Fruit fly (Drosophila melanogaster): ENCODE results near the gene Sec71.

The Sec71 gene

DNA sequence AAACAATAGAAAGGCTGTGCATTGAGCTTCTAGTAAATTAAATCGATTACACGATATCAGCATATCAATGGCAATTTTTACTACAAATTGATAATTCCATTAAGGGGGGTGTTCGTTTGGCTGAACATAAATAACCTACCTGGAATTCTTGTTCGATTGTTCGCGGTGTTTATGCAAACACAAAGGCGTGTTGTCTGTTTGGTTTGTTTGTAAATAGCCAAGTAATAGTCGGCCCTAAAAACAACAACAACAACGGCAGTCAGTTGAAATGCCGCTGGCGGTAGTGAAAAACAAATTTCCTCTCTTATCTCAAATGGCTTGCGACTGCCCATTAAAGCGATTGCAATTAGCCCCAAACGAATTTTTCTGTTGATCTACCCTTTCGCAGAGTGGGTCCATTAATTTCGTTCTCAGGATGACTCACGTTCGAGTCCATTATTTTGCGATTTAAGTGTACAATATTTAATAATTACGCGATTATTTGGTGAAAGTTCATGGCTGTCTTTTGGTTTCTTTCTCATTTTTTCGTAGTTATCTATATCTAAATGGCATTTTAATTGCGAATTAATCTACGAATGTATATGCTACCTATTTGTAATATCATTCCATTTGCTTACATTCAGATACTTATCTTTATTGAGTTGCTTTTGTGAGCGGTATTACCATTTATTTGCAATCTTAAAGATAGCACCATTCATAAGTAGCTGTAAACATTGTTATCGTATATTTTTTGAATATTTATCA lies 45.5 kb downstream of the Sec71 start (continued):
- TF ChIP-seq gsb-n (tag; optimal IDR thresholded peaks at IDR 0.05) (peak; percentile 33), Ssrp (tag; optimal IDR thresholded peaks at IDR 0.05) (no peak), Blimp-1 (GFP tag; optimal IDR thresholded peaks at IDR 0.05) (no peak), esg (GFP tag; conservative IDR thresholded peaks at IDR 0.05) (no peak), CHES-1-like (GFP tag; optimal IDR thresholded peaks at IDR 0.05) (no peak), nom (GFP tag; optimal IDR thresholded peaks at IDR 0.05) (no peak), CG32767 (GFP tag; IDR thresholded peaks at IDR 0.05) (no peak), Rx (GFP tag; IDR thresholded peaks at IDR 0.05) (no peak), BtbVII (GFP tag; optimal IDR thresholded peaks at IDR 0.05) (no peak), crol (GFP tag; IDR thresholded peaks at IDR 0.05) (no peak), disco-r (GFP tag; optimal IDR thresholded peaks at IDR 0.05) (no peak), croc (GFP tag; conservative IDR thresholded peaks at IDR 0.05) (no peak), CG14860 (GFP tag; IDR thresholded peaks at IDR 0.05; ENCODE audit: partially characterized antibody) (no peak), CG31224 (GFP tag; IDR thresholded peaks at IDR 0.05) (no peak)

DNA sequence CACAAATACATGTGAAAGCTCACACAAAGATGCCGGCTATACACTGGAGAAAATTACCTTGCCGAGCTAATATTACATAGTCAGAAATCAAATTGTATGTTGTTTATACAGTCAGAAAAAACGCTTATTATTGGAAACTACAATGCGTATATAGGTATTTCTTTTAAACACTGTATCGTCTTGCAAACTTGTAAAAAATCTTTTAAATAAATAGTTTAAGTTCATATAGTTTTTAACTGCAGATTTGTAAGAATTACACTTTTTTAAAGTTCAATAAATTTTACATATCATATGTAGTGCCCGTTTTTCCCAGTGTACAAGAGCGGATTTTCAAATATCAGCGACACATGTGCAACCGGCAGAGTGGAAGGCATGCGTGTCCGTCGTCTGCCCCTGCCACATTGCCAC lies 46.4 kb downstream of the Sec71 start:
- TF ChIP-seq slp2 (GFP tag; optimal IDR thresholded peaks at IDR 0.05) (peak; percentile 80), cato (GFP tag; optimal IDR thresholded peaks at IDR 0.05; ENCODE audit: borderline replicate concordance) (peak; percentile 56), Myb (GFP tag; optimal IDR thresholded peaks at IDR 0.05) (peak; percentile 39), slbo (GFP tag; IDR thresholded peaks at IDR 0.05) (peak; percentile 80), CG8478 (optimal IDR thresholded peaks at IDR 0.05) (no peak), oc (tag; optimal IDR thresholded peaks at IDR 0.05) (peak; percentile 87), gsb-n (tag; optimal IDR thresholded peaks at IDR 0.05) (peak; percentile 86), fru (optimal IDR thresholded peaks at IDR 0.05) (no peak), CG7786 (GFP tag; optimal IDR thresholded peaks at IDR 0.05) (peak; percentile 58), sens (GFP tag) (peak; percentile 97), trh (GFP tag; optimal IDR thresholded peaks at IDR 0.05) (peak; percentile 56), BtbVII (GFP tag; optimal IDR thresholded peaks at IDR 0.05) (peak; percentile 63), dysf (GFP tag; IDR thresholded peaks at IDR 0.05) (peak; percentile 84), CG6254 (GFP tag; optimal IDR thresholded peaks at IDR 0.05) (peak; percentile 83), CG12391 (tag; optimal IDR thresholded peaks at IDR 0.05) (peak; percentile 84), CHES-1-like (GFP tag; optimal IDR thresholded peaks at IDR 0.05) (peak; percentile 30), Eip74EF (GFP tag; optimal IDR thresholded peaks at IDR 0.05) (peak in 1 of 2 experiments; percentile 93), Ravus (GFP tag; IDR thresholded peaks at IDR 0.05) (peak; percentile 48), PHDP (tag; optimal IDR thresholded peaks at IDR 0.05) (peak; percentile 86), CG2875 (GFP tag; optimal IDR thresholded peaks at IDR 0.05) (peak; percentile 86), CG8944 (GFP tag; optimal IDR thresholded peaks at IDR 0.05) (peak; percentile 58), bcd (GFP tag; optimal IDR thresholded peaks at IDR 0.05) (peak; percentile 83), D (optimal IDR thresholded peaks at IDR 0.05) (no peak), D (GFP tag; optimal IDR thresholded peaks at IDR 0.05) (peak; percentile 69), CG11247 (GFP tag; IDR thresholded peaks at IDR 0.05) (no peak), Jarid2 (GFP tag; optimal IDR thresholded peaks at IDR 0.05) (peak; percentile 1), CG5953 (GFP tag; IDR thresholded peaks at IDR 0.05) (peak; percentile 61), CG13296 (GFP tag; optimal IDR thresholded peaks at IDR 0.05) (peak; percentile 23), B-H1 (GFP tag; IDR thresholded peaks at IDR 0.05) (peak; percentile 63), Sox100B (GFP tag; optimal IDR thresholded peaks at IDR 0.05) (peak; percentile 85), grn (GFP tag; optimal IDR thresholded peaks at IDR 0.05) (no peak), stc (GFP tag; IDR thresholded peaks at IDR 0.05) (peak; percentile 59), slou (GFP tag; optimal IDR thresholded peaks at IDR 0.05) (peak; percentile 64), Optix (GFP tag; IDR thresholded peaks at IDR 0.05) (no peak; the same call in 2 of the 3 replicates), CG31365 (tag; optimal IDR thresholded peaks at IDR 0.05) (no peak), CG12299 (tag; optimal IDR thresholded peaks at IDR 0.05) (peak; percentile 72), zfh2 (GFP tag; optimal IDR thresholded peaks at IDR 0.05) (peak; percentile 52), Atf6 (GFP tag; IDR thresholded peaks at IDR 0.05) (peak; percentile 83), CG11696 (GFP tag; IDR thresholded peaks at IDR 0.05) (peak; percentile 46; the same call in 1 of the 2 replicates)

All from whole organism, embryonic.